4 worm cellular contexts compared by ENCODE assay signal in genomic region chrV:5788650-5789049, ce11.
TF ChIP-seq lines count a peak whose summit lies in the region.

No protein-coding gene starts in this region.

TF ChIP-seq in whole organism, L1 larva, 84 proteins besides CTCF, POLR2A, EP300 and RAD21:
- peak; percentile 0 for TF ChIP-seq nhr-20 (tag; optimal IDR thresholded peaks at IDR 0.05; lab: Kevin White, UChicago)
- TF ChIP-seq fkh-4 (tag; optimal IDR thresholded peaks at IDR 0.05; lab: Kevin White, UChicago; ENCODE audit: borderline replicate concordance): no peak
- no peak for TF ChIP-seq irx-1 (tag; optimal IDR thresholded peaks at IDR 0.05; lab: Kevin White, UChicago)
- no peak for TF ChIP-seq C16A3.4 (tag; optimal IDR thresholded peaks at IDR 0.05; lab: Kevin White, UChicago)
- TF ChIP-seq pax-3 (tag; optimal IDR thresholded peaks at IDR 0.05; lab: Kevin White, UChicago): no peak
- no peak for TF ChIP-seq mef-2 (tag; optimal IDR thresholded peaks at IDR 0.05; lab: Kevin White, UChicago)
- TF ChIP-seq zip-4 (GFP tag; optimal IDR thresholded peaks at IDR 0.05; lab: Kevin White, UChicago): no peak
- TF ChIP-seq lin-14 (GFP tag; optimal IDR thresholded peaks at IDR 0.05; lab: Kevin White, UChicago): peak; percentile 62
- TF ChIP-seq elt-2 (tag; optimal IDR thresholded peaks at IDR 0.05; lab: Kevin White, UChicago): no peak
- TF ChIP-seq ets-5 (GFP tag; IDR thresholded peaks at IDR 0.05; lab: Robert Waterston, UW): no peak
- no peak for TF ChIP-seq unc-62 (GFP tag; optimal IDR thresholded peaks at IDR 0.05; lab: Kevin White, UChicago)
- TF ChIP-seq fkh-8 (tag; optimal IDR thresholded peaks at IDR 0.05; lab: Kevin White, UChicago): no peak
- TF ChIP-seq unc-130 (tag; optimal IDR thresholded peaks at IDR 0.05; lab: Kevin White, UChicago): no peak
- TF ChIP-seq hpl-2 (GFP tag; optimal IDR thresholded peaks at IDR 0.05; lab: Kevin White, UChicago): no peak
- no peak for TF ChIP-seq unc-30 (tag; optimal IDR thresholded peaks at IDR 0.05; lab: Kevin White, UChicago)

TF ChIP-seq in whole organism, L2 larva, 48 proteins besides CTCF, POLR2A, EP300 and RAD21:
- TF ChIP-seq nhr-21 (tag; optimal IDR thresholded peaks at IDR 0.05; lab: Kevin White, UChicago) (no peak), elt-3 (tag; optimal IDR thresholded peaks at IDR 0.05; lab: Kevin White, UChicago) (no peak), fos-1 (tag; optimal IDR thresholded peaks at IDR 0.05; lab: Kevin White, UChicago) (peak; percentile 18), alr-1 (tag; optimal IDR thresholded peaks at IDR 0.05; lab: Kevin White, UChicago) (no peak), mbf-1 (tag; optimal IDR thresholded peaks at IDR 0.05; lab: Kevin White, UChicago) (no peak), lin-39 (tag; optimal IDR thresholded peaks at IDR 0.05; lab: Kevin White, UChicago) (no peak), nhr-77 (tag; optimal IDR thresholded peaks at IDR 0.05; lab: Kevin White, UChicago) (no peak), lsy-2 (tag; optimal IDR thresholded peaks at IDR 0.05; lab: Kevin White, UChicago) (peak in 1 of 2 experiments; percentile 10), sma-9 (GFP tag; optimal IDR thresholded peaks at IDR 0.05; lab: Kevin White, UChicago) (peak; percentile 20), sma-9 (tag; optimal IDR thresholded peaks at IDR 0.05; lab: Kevin White, UChicago) (no peak)

TF ChIP-seq in whole organism, L4 larva, 104 proteins besides CTCF, POLR2A, EP300 and RAD21:
- TF ChIP-seq nhr-28 (tag; optimal IDR thresholded peaks at IDR 0.05; lab: Kevin White, UChicago): peak; percentile 99
- peak; percentile 5 for TF ChIP-seq dve-1 (tag; optimal IDR thresholded peaks at IDR 0.05; lab: Kevin White, UChicago; ENCODE audit: insufficient read depth)
- no peak for TF ChIP-seq nhr-42 (GFP tag; IDR thresholded peaks at IDR 0.05; lab: Robert Waterston, UW)
- peak; percentile 13 for TF ChIP-seq nhr-102 (tag; optimal IDR thresholded peaks at IDR 0.05; lab: Kevin White, UChicago)
- TF ChIP-seq egl-43 (GFP tag; IDR thresholded peaks at IDR 0.05; lab: Robert Waterston, UW): peak; percentile 19; the same call in 1 of the 2 replicates
- TF ChIP-seq zag-1 (tag; optimal IDR thresholded peaks at IDR 0.05; lab: Kevin White, UChicago): no peak
- TF ChIP-seq dmd-6 (GFP tag; IDR thresholded peaks at IDR 0.05; lab: Robert Waterston, UW): peak; percentile 18; the same call in 1 of the 2 replicates
- peak; percentile 10 for TF ChIP-seq hlh-11 (tag; optimal IDR thresholded peaks at IDR 0.05; lab: Kevin White, UChicago)
- no peak for TF ChIP-seq mdt-29 (GFP tag; IDR thresholded peaks at IDR 0.05; lab: Robert Waterston, UW)
- TF ChIP-seq lin-1 (GFP tag; IDR thresholded peaks at IDR 0.05; lab: Robert Waterston, UW): no peak
- TF ChIP-seq pqm-1 (tag; optimal IDR thresholded peaks at IDR 0.05; lab: Kevin White, UChicago): peak; percentile 38
- no peak for TF ChIP-seq ceh-82 (tag; optimal IDR thresholded peaks at IDR 0.05; lab: Kevin White, UChicago)
TF ChIP-seq in whole organism, L4 larva: peak in this region for 7.

TF ChIP-seq in whole organism, young adult, 124 proteins besides CTCF, POLR2A, EP300 and RAD21:
- no peak for TF ChIP-seq attf-6 (GFP tag; IDR thresholded peaks at IDR 0.05; lab: Robert Waterston, UW)
- TF ChIP-seq F22D6.2 (tag; optimal IDR thresholded peaks at IDR 0.05; lab: Kevin White, UChicago): no peak
- no peak for TF ChIP-seq snpc-4 (GFP tag; optimal IDR thresholded peaks at IDR 0.05; lab: Kevin White, UChicago)
- no peak for TF ChIP-seq snpc-4 (tag; optimal IDR thresholded peaks at IDR 0.05; lab: Kevin White, UChicago)
- no peak for TF ChIP-seq pbrm-1 (GFP tag; IDR thresholded peaks at IDR 0.05; lab: Robert Waterston, UW)
- TF ChIP-seq chd-7 (tag; optimal IDR thresholded peaks at IDR 0.05; lab: Kevin White, UChicago): no peak
- no peak for TF ChIP-seq efl-1 (GFP tag; optimal IDR thresholded peaks at IDR 0.05; lab: Kevin White, UChicago)
- no peak for TF ChIP-seq K12H6.12 (tag; optimal IDR thresholded peaks at IDR 0.05; lab: Kevin White, UChicago)
- no peak for TF ChIP-seq Y53F4B.3 (GFP tag; IDR thresholded peaks at IDR 0.05; lab: Robert Waterston, UW)
- no peak for TF ChIP-seq madf-6 (GFP tag; IDR thresholded peaks at IDR 0.05; lab: Robert Waterston, UW)
- no peak for TF ChIP-seq ztf-3 (GFP tag; optimal IDR thresholded peaks at IDR 0.05; lab: Kevin White, UChicago)
- TF ChIP-seq hlh-26 (GFP tag; conservative IDR thresholded peaks at IDR 0.05; lab: Robert Waterston, UW): no peak
- TF ChIP-seq attf-3 (GFP tag; conservative IDR thresholded peaks at IDR 0.05; lab: Robert Waterston, UW): no peak
- TF ChIP-seq nhr-179 (tag; optimal IDR thresholded peaks at IDR 0.05; lab: Kevin White, UChicago): no peak
- TF ChIP-seq dox-1 (GFP tag; IDR thresholded peaks at IDR 0.05; lab: Robert Waterston, UW): peak; percentile 35; the same call in 1 of the 2 replicates
- no peak for TF ChIP-seq Y53G8AR.9 (GFP tag; conservative IDR thresholded peaks at IDR 0.05; lab: Robert Waterston, UW)
- TF ChIP-seq mes-4 (tag; optimal IDR thresholded peaks at IDR 0.05; lab: Kevin White, UChicago): no peak
- TF ChIP-seq hmg-1.2 (GFP tag; IDR thresholded peaks at IDR 0.05; lab: Robert Waterston, UW): peak; percentile 26; the same call in 1 of the 2 replicates
- TF ChIP-seq nfyb-1 (GFP tag; IDR thresholded peaks at IDR 0.05; lab: Robert Waterston, UW): 0 out of 2 replicates have a peak, but pooled peaks have one; percentile 41
- TF ChIP-seq F49E8.2 (tag; optimal IDR thresholded peaks at IDR 0.05; lab: Kevin White, UChicago; ENCODE audit: insufficient read depth): no peak
- no peak for TF ChIP-seq B0035.1 (tag; optimal IDR thresholded peaks at IDR 0.05; lab: Kevin White, UChicago)
- TF ChIP-seq K11D2.4 (GFP tag; IDR thresholded peaks at IDR 0.05; lab: Robert Waterston, UW): no peak
- TF ChIP-seq pha-4 (tag; optimal IDR thresholded peaks at IDR 0.05; lab: Kevin White, UChicago): no peak
- peak; percentile 33 for TF ChIP-seq nhr-80 (tag; optimal IDR thresholded peaks at IDR 0.05; lab: Kevin White, UChicago)
- no peak for TF ChIP-seq sptf-2 (GFP tag; optimal IDR thresholded peaks at IDR 0.05; lab: Kevin White, UChicago)
- TF ChIP-seq aptf-3 (GFP tag; IDR thresholded peaks at IDR 0.05; lab: Robert Waterston, UW): no peak
- TF ChIP-seq nfya-2 (GFP tag; IDR thresholded peaks at IDR 0.05; lab: Robert Waterston, UW): no peak
